Fruit fly (Drosophila melanogaster): ENCODE data around the gene Nmdmc.

The Nmdmc gene

dm6 chr3R:9083379-9083778, 33.0 kb upstream of the Nmdmc start (continued):
- 0 out of 2 replicates have a peak, but pooled peaks have one; percentile 12 for TF ChIP-seq Drgx (GFP tag; IDR thresholded peaks at IDR 0.05)
- TF ChIP-seq CG7745 (tag; optimal IDR thresholded peaks at IDR 0.05), result no peak
- peak; percentile 45 for TF ChIP-seq CG7839 (tag; optimal IDR thresholded peaks at IDR 0.05)
- TF ChIP-seq CG8359 (GFP tag; optimal IDR thresholded peaks at IDR 0.05; ENCODE audit: borderline replicate concordance), result no peak
- TF ChIP-seq BEAF-32 (GFP tag; optimal IDR thresholded peaks at IDR 0.05), result no peak
- TF ChIP-seq CG11504 (tag; optimal IDR thresholded peaks at IDR 0.05), result peak; percentile 70
- no peak for TF ChIP-seq CG7987 (GFP tag; optimal IDR thresholded peaks at IDR 0.05)
- peak; percentile 70 for TF ChIP-seq Fer1 (GFP tag; optimal IDR thresholded peaks at IDR 0.05)
- TF ChIP-seq CG13775 (GFP tag; optimal IDR thresholded peaks at IDR 0.05), result no peak
- no peak for TF ChIP-seq GATAe (GFP tag; conservative IDR thresholded peaks at IDR 0.05)
- no peak for TF ChIP-seq CG9437 (GFP tag; optimal IDR thresholded peaks at IDR 0.05)
- TF ChIP-seq CG6272 (GFP tag; IDR thresholded peaks at IDR 0.05), result no peak; the same call in 1 of the 2 replicates
- TF ChIP-seq chif (GFP tag; optimal IDR thresholded peaks at IDR 0.05), result no peak
- TF ChIP-seq bbx (GFP tag; IDR thresholded peaks at IDR 0.05; ENCODE audit: partially characterized antibody), result no peak
- TF ChIP-seq CG18262 (tag; optimal IDR thresholded peaks at IDR 0.05), result peak; percentile 35
- no peak for TF ChIP-seq dati (GFP tag; IDR thresholded peaks at IDR 0.05)
- peak; percentile 28 for TF ChIP-seq Ssrp (tag; optimal IDR thresholded peaks at IDR 0.05)
- TF ChIP-seq CG2678 (tag; optimal IDR thresholded peaks at IDR 0.05), result peak; percentile 63
- TF ChIP-seq jigr1 (GFP tag; IDR thresholded peaks at IDR 0.05), result no peak
- TF ChIP-seq ttk (GFP tag; IDR thresholded peaks at IDR 0.05), result 0 out of 2 replicates have a peak, but pooled peaks have one; percentile 22
- no peak for TF ChIP-seq pan (optimal IDR thresholded peaks at IDR 0.05)
- TF ChIP-seq pan (GFP tag; optimal IDR thresholded peaks at IDR 0.05 in 1 of 2, IDR thresholded peaks at IDR 0.05 in 1 of 2), result peak in 1 of 2 experiments; percentile 49
- no peak for TF ChIP-seq ems (GFP tag; optimal IDR thresholded peaks at IDR 0.05)
- peak; percentile 41; the same call in 1 of the 3 replicates for TF ChIP-seq Dbx (GFP tag; IDR thresholded peaks at IDR 0.05)
- peak; percentile 37; the same call in 1 of the 3 replicates for TF ChIP-seq tgo (GFP tag; IDR thresholded peaks at IDR 0.05)
- TF ChIP-seq CG32767 (GFP tag; IDR thresholded peaks at IDR 0.05), result no peak
- TF ChIP-seq tx (GFP tag; optimal IDR thresholded peaks at IDR 0.05), result no peak
- TF ChIP-seq org-1 (GFP tag; optimal IDR thresholded peaks at IDR 0.05), result peak; percentile 20
- peak; percentile 14 for TF ChIP-seq CG6813 (GFP tag; optimal IDR thresholded peaks at IDR 0.05)
- 0 out of 3 replicates have a peak, but pooled peaks have one; percentile 30 for TF ChIP-seq CG34422 (GFP tag; IDR thresholded peaks at IDR 0.05)
- TF ChIP-seq CG34224 (GFP tag; IDR thresholded peaks at IDR 0.05; ENCODE audit: partially characterized antibody), result no peak
- TF ChIP-seq H15 (GFP tag; IDR thresholded peaks at IDR 0.05), result peak; percentile 33; the same call in 1 of the 3 replicates
- TF ChIP-seq CG17829 (tag; optimal IDR thresholded peaks at IDR 0.05), result peak; percentile 13
- TF ChIP-seq CG10979 (tag; optimal IDR thresholded peaks at IDR 0.05), result peak; percentile 52
- TF ChIP-seq tup (GFP tag; optimal IDR thresholded peaks at IDR 0.05), result no peak
- no peak for TF ChIP-seq CG16779 (GFP tag; IDR thresholded peaks at IDR 0.05)
- TF ChIP-seq wor (GFP tag; IDR thresholded peaks at IDR 0.05), result no peak
- TF ChIP-seq sob (GFP tag; IDR thresholded peaks at IDR 0.05), result peak; percentile 60
- no peak for TF ChIP-seq Eip74EF (GFP tag; optimal IDR thresholded peaks at IDR 0.05)
- no peak for TF ChIP-seq jing (GFP tag; optimal IDR thresholded peaks at IDR 0.05)
- peak; percentile 0 for TF ChIP-seq fd64A (GFP tag; optimal IDR thresholded peaks at IDR 0.05)
- TF ChIP-seq HLH3B (GFP tag; IDR thresholded peaks at IDR 0.05), result 0 out of 2 replicates have a peak, but pooled peaks have one; percentile 44
- no peak for TF ChIP-seq cas (GFP tag; IDR thresholded peaks at IDR 0.05)
- no peak for TF ChIP-seq Gug (GFP tag; IDR thresholded peaks at IDR 0.05)
- TF ChIP-seq CG12942 (GFP tag; optimal IDR thresholded peaks at IDR 0.05), result no peak
- TF ChIP-seq CG31441 (GFP tag; IDR thresholded peaks at IDR 0.05), result peak; percentile 34; the same call in 1 of the 2 replicates
- TF ChIP-seq sisA (GFP tag; IDR thresholded peaks at IDR 0.05), result peak; percentile 48
- TF ChIP-seq Oaz (GFP tag; IDR thresholded peaks at IDR 0.05), result peak; percentile 38
- TF ChIP-seq ap (GFP tag; IDR thresholded peaks at IDR 0.05), result no peak
- peak; percentile 13 for TF ChIP-seq Hr3 (GFP tag; optimal IDR thresholded peaks at IDR 0.05)
- no peak for TF ChIP-seq CG12104 (GFP tag; optimal IDR thresholded peaks at IDR 0.05)

All from whole organism, embryonic.